Worm (Caenorhabditis elegans) whole organism, early embryonic: ENCODE measurements around the gene dgk-3.

Experiments used
- ama-1 ChIP-seq: fragments of 150-350 bp; optimal IDR thresholded peaks from 2 replicates; lab custom pipeline; 2014
- ceh-13 ChIP-seq: fragments of 200-800 bp; sonication (Bioruptor generic); optimal IDR thresholded peaks from 2 replicates; lab custom pipeline; 2018; ENCODE audit warnings: mild to moderate bottlenecking, missing genetic modification characterization, missing compliant biosample characterization
- ceh-36 ChIP-seq: sonication (generic microtip); optimal IDR thresholded peaks from 2 replicates; lab custom pipeline; 2016; ENCODE audit warnings: missing genetic modification characterization, inconsistent platforms, missing compliant biosample characterization
- ets-7 ChIP-seq: sonication (generic microtip); optimal IDR thresholded peaks from 2 replicates; lab custom pipeline; 2016; ENCODE audit warnings: missing genotype, missing genetic modification characterization, missing compliant biosample characterization
- flt-1 ChIP-seq: fragments of 200-800 bp; sonication (Bioruptor generic); IDR thresholded peaks from 2 replicates; pipeline ENCODE4 v1.3.6; 2022; ENCODE audit warnings: missing genetic modification characterization, missing compliant biosample characterization
- hmbx-1 ChIP-seq: sonication (generic microtip); optimal IDR thresholded peaks from 2 replicates; lab custom pipeline; 2016; ENCODE audit warnings: mild to moderate bottlenecking, missing genetic modification characterization, missing compliant biosample characterization
- hmg-4 ChIP-seq: fragments of 200-800 bp; sonication (Bioruptor generic); optimal IDR thresholded peaks from 2 replicates; lab custom pipeline; 2018; ENCODE audit warnings: mild to moderate bottlenecking, missing genetic modification characterization, missing compliant biosample characterization
- pes-1 ChIP-seq: fragments of 200-800 bp; sonication (Bioruptor generic); IDR thresholded peaks from 2 replicates; pipeline ENCODE4 v1.3.6; 2022; ENCODE audit warnings: missing genetic modification reagents, missing genetic modification characterization, missing compliant biosample characterization
- sea-1 ChIP-seq: fragments of 200-800 bp; sonication (Bioruptor generic); conservative IDR thresholded peaks from 2 replicates; pipeline ENCODE4 v1.3.6; 2022; ENCODE audit warnings: missing genetic modification characterization, missing compliant biosample characterization
- tbx-37 ChIP-seq: fragments of 200-800 bp; sonication (Bioruptor generic); conservative IDR thresholded peaks from 2 replicates; pipeline ENCODE4 v1.3.6; 2022; ENCODE audit warnings: missing genetic modification reagents, missing genetic modification characterization, missing compliant biosample characterization
- tra-4 ChIP-seq: sonication (generic microtip); optimal IDR thresholded peaks from 2 replicates; lab custom pipeline; 2017; ENCODE audit warnings: missing genetic modification characterization, missing compliant biosample characterization

- TF ChIP-seq tra-4 (no peak), ceh-13 (no peak), hmg-4 (no peak), ets-7 (tag; lab: Kevin White, UChicago) (no peak), ama-1 (lab: Kevin White, UChicago) (no peak), pes-1 (GFP tag; lab: Robert Waterston, UW) (no peak), tbx-37 (no peak), sea-1 (GFP tag; lab: Robert Waterston, UW) (no peak), flt-1 (GFP tag; lab: Robert Waterston, UW) (no peak), ceh-36 (no peak), hmbx-1 (tag; lab: Kevin White, UChicago) (no peak)
These were observed 10.4 kb downstream of the dgk-3 start for ce11 chrIII:9173239-9173638.
